Worm (Caenorhabditis elegans) whole organism, L1 larva: ENCODE results near the gene eelo-1.

Experiments used
- C34B4.2 ChIP-seq: sonication (generic microtip); optimal IDR thresholded peaks from 2 replicates; lab custom pipeline; 2017; ENCODE audit warnings: mild to moderate bottlenecking, missing genetic modification characterization, missing compliant biosample characterization
- ceh-82 ChIP-seq, 3 experiments: fragments of 150-350 bp in 1 of 3; sonication (generic microtip) in 2 of 3; optimal IDR thresholded peaks; 2 replicates each; lab custom pipeline; 2014 to 2017; ENCODE audit warnings: missing biosample characterization in 3 of 3, missing genetic modification characterization in 3 of 3
- ceh-88 ChIP-seq: fragments of 200-800 bp; sonication (Bioruptor generic); IDR thresholded peaks from 2 replicates; pipeline ENCODE4 v1.3.6; 2022; ENCODE audit warnings: missing genetic modification characterization, missing compliant biosample characterization
- ceh-90 ChIP-seq: sonication (generic microtip); optimal IDR thresholded peaks from 2 replicates; lab custom pipeline; 2016; ENCODE audit warnings: missing genetic modification characterization, missing compliant biosample characterization
- ces-1 ChIP-seq: fragments of 150-350 bp; optimal IDR thresholded peaks from 2 replicates; lab custom pipeline; 2014; ENCODE audit warnings: missing biosample characterization, missing genetic modification reagents, missing genetic modification characterization
- egl-13 ChIP-seq: sonication (generic microtip); optimal IDR thresholded peaks from 2 replicates; lab custom pipeline; 2016; ENCODE audit warnings: missing genotype, missing genetic modification reagents, missing genetic modification characterization, missing compliant biosample characterization
- elt-2 ChIP-seq: sonication (generic microtip); optimal IDR thresholded peaks from 2 replicates; lab custom pipeline; 2016; ENCODE audit warnings: missing genetic modification characterization, mild to moderate bottlenecking, inconsistent platforms, missing compliant biosample characterization, missing genetic modification reagents
- elt-3 ChIP-seq, 6 experiments: fragments of 150-350 bp in 1 of 6; sonication (generic microtip); optimal IDR thresholded peaks; 2 replicates each; lab custom pipeline; 2017 to 2018; ENCODE audit warnings: missing biosample characterization in 6 of 6, missing genetic modification characterization in 6 of 6, inconsistent platforms in 1 of 6
- ets-5 ChIP-seq: fragments of 200-800 bp; sonication (Bioruptor generic); IDR thresholded peaks from 2 replicates; pipeline ENCODE4 v1.3.6; 2022; ENCODE audit warnings: missing genetic modification characterization, missing compliant biosample characterization
- fkh-8 ChIP-seq: sonication (generic microtip); optimal IDR thresholded peaks from 2 replicates; lab custom pipeline; 2016; ENCODE audit warnings: mild to moderate bottlenecking, missing genetic modification characterization, missing compliant biosample characterization
- fos-1 ChIP-seq: fragments of 150-350 bp; optimal IDR thresholded peaks from 2 replicates; lab custom pipeline; 2014; ENCODE audit warnings: missing biosample characterization, missing genetic modification characterization
- irx-1 ChIP-seq: sonication (generic microtip); optimal IDR thresholded peaks from 2 replicates; lab custom pipeline; 2016; ENCODE audit warnings: missing genetic modification characterization, missing compliant biosample characterization
- jun-1 ChIP-seq: fragments of 150-350 bp; optimal IDR thresholded peaks from 2 replicates; lab custom pipeline; 2014; ENCODE audit warnings: missing biosample characterization, missing genetic modification reagents, missing genetic modification characterization
- lin-35 ChIP-seq, 2 experiments: fragments of 150-350 bp; optimal IDR thresholded peaks; 2 replicates each; lab custom pipeline; 2014; ENCODE audit warnings: missing biosample characterization in 2 of 2, missing genetic modification characterization in 2 of 2, missing genetic modification reagents in 2 of 2
- lin-39 ChIP-seq: fragments of 150-350 bp; optimal IDR thresholded peaks from 2 replicates; lab custom pipeline; 2014; ENCODE audit warnings: missing biosample characterization, missing genetic modification reagents, missing genetic modification characterization
- lir-3 ChIP-seq: sonication (generic microtip); optimal IDR thresholded peaks from 2 replicates; lab custom pipeline; 2016; ENCODE audit warnings: mild to moderate bottlenecking, missing genetic modification characterization, moderate library complexity, missing compliant biosample characterization; ENCODE audit not compliant: poor library complexity
- lsy-2 ChIP-seq, 2 experiments: fragments of 150-350 bp; optimal IDR thresholded peaks; 2 replicates each; lab custom pipeline; 2014; ENCODE audit warnings: missing biosample characterization in 2 of 2, missing genetic modification characterization in 2 of 2
- mep-1 ChIP-seq: fragments of 150-350 bp; optimal IDR thresholded peaks from 2 replicates; lab custom pipeline; 2014; ENCODE audit warnings: missing biosample characterization, missing genetic modification characterization
- nhr-12 ChIP-seq: sonication (generic microtip); optimal IDR thresholded peaks from 2 replicates; lab custom pipeline; 2017; ENCODE audit warnings: missing biosample characterization, missing genetic modification characterization
- nhr-19 ChIP-seq: fragments of 200-800 bp; sonication (Bioruptor generic); conservative IDR thresholded peaks from 2 replicates; pipeline ENCODE4 v1.3.6; 2022; ENCODE audit warnings: missing genetic modification characterization, missing compliant biosample characterization
- nhr-28 ChIP-seq: fragments of 150-350 bp; optimal IDR thresholded peaks from 2 replicates; lab custom pipeline; 2014; ENCODE audit warnings: missing biosample characterization, missing genetic modification characterization
- nhr-47 ChIP-seq: sonication (generic microtip); optimal IDR thresholded peaks from 2 replicates; lab custom pipeline; 2016; ENCODE audit warnings: mild to moderate bottlenecking, missing genetic modification characterization, moderate library complexity, missing compliant biosample characterization
- nhr-71 ChIP-seq: sonication (generic microtip); optimal IDR thresholded peaks from 2 replicates; lab custom pipeline; 2016; ENCODE audit warnings: mild to moderate bottlenecking, missing genetic modification characterization, moderate library complexity, missing compliant biosample characterization
- nhr-76 ChIP-seq: sonication (generic microtip); optimal IDR thresholded peaks from 2 replicates; lab custom pipeline; 2017; ENCODE audit warnings: missing biosample characterization, missing genetic modification characterization
- nhr-85 ChIP-seq: sonication (generic microtip); peaks from one replicate; lab custom pipeline; 2016; ENCODE audit warnings: missing genetic modification characterization, inconsistent platforms, missing compliant biosample characterization
- nhr-90 ChIP-seq: sonication (generic microtip); optimal IDR thresholded peaks from 2 replicates; lab custom pipeline; 2016; ENCODE audit warnings: mild to moderate bottlenecking, missing genetic modification characterization, missing compliant biosample characterization; ENCODE audit not compliant: poor library complexity
- pag-3 ChIP-seq: sonication (generic microtip); optimal IDR thresholded peaks from 2 replicates; lab custom pipeline; 2017; ENCODE audit warnings: missing genetic modification characterization, mild to moderate bottlenecking, missing compliant biosample characterization, antibody characterized with exemption, borderline replicate concordance; ENCODE audit not compliant: insufficient read depth
- pax-3 ChIP-seq: fragments of 200-800 bp; sonication (Bioruptor generic); optimal IDR thresholded peaks from 2 replicates; lab custom pipeline; 2018; ENCODE audit warnings: mild to moderate bottlenecking, missing genetic modification characterization, moderate library complexity, missing compliant biosample characterization
- rnt-1 ChIP-seq: sonication (generic microtip); optimal IDR thresholded peaks from 2 replicates; lab custom pipeline; 2016; ENCODE audit warnings: mild to moderate bottlenecking, missing genetic modification characterization, moderate library complexity, missing compliant biosample characterization
- snpc-4 ChIP-seq: fragments of 150-350 bp; optimal IDR thresholded peaks from 2 replicates; lab custom pipeline; 2014; ENCODE audit warnings: missing biosample characterization, missing genetic modification characterization
- snu-23 ChIP-seq: sonication (generic microtip); optimal IDR thresholded peaks from 2 replicates; lab custom pipeline; 2016; ENCODE audit warnings: missing genetic modification characterization, missing compliant biosample characterization
- sup-37 ChIP-seq: fragments of 200-800 bp; sonication (Bioruptor generic); optimal IDR thresholded peaks from 2 replicates; lab custom pipeline; 2018; ENCODE audit warnings: mild to moderate bottlenecking, missing genetic modification characterization, missing compliant biosample characterization
- swsn-7 ChIP-seq: sonication (generic microtip); optimal IDR thresholded peaks from 2 replicates; lab custom pipeline; 2016; ENCODE audit warnings: missing genetic modification characterization, missing compliant biosample characterization
- tlp-1 ChIP-seq: fragments of 150-350 bp; optimal IDR thresholded peaks from 2 replicates; lab custom pipeline; 2014; ENCODE audit warnings: missing biosample characterization, missing genetic modification characterization
- zag-1 ChIP-seq: fragments of 150-350 bp; optimal IDR thresholded peaks from 2 replicates; lab custom pipeline; 2014; ENCODE audit warnings: missing biosample characterization, missing genetic modification characterization
- ztf-11 ChIP-seq, 2 experiments: sonication (generic microtip); optimal IDR thresholded peaks; 2 replicates each; lab custom pipeline; 2016 to 2017; ENCODE audit warnings: missing genetic modification characterization in 2 of 2, missing biosample characterization in 1 of 2, missing compliant biosample characterization in 1 of 2
- ztf-4 ChIP-seq: fragments of 150-350 bp; optimal IDR thresholded peaks from 2 replicates; lab custom pipeline; 2014; ENCODE audit warnings: missing biosample characterization, missing genetic modification characterization

Gene eelo-1

DNA sequence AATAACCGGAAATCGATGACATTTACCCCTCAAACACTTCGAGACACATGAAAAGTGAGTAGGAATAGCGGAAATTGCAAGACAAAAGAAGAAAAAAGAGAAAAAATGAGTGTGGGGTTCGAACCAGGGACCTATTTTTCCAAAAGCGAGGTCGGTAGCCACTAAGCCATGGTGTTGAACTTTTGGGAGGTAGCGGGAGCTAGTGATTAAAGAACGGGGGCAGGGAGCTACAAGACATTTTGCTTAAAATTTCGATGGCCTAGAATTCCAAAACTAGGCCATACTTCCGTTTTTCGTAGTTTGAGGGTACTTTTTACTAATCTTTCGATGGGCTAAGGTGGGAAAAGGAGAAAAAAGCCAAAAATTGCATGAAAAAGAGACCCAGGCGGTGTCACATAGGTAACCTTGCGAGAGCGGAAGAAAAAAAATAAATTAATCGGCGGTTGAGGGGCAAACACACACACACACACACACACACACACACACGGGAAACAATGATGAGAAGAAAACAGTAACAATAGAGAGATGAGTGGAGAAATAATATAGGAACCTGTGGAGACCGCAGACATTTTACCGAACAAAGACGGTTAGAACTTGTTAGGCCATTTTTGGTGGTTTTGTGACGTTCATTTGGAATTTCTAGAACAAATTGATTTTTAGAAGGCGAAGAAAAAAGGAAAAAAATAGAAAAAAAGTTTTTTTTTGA, 43.3 kb upstream of the eelo-1 start (continued):
- TF ChIP-seq ceh-82 (tag; optimal IDR thresholded peaks at IDR 0.05; lab: Kevin White, UChicago) (no peak), ztf-11 (tag; optimal IDR thresholded peaks at IDR 0.05; lab: Kevin White, UChicago) (peak in 1 of 2 experiments; percentile 26), ces-1 (GFP tag; lab: Kevin White, UChicago) (no peak), fkh-8 (tag; lab: Kevin White, UChicago) (peak; percentile 55), jun-1 (tag; lab: Kevin White, UChicago) (no peak), zag-1 (no peak), egl-13 (tag; lab: Kevin White, UChicago) (no peak), nhr-12 (tag; lab: Kevin White, UChicago) (no peak), pag-3 (no peak), tlp-1 (tag; lab: Kevin White, UChicago) (no peak), snpc-4 (tag; lab: Kevin White, UChicago) (no peak), elt-2 (peak; percentile 34), irx-1 (tag; lab: Kevin White, UChicago) (peak; percentile 35), nhr-28 (tag; lab: Kevin White, UChicago) (no peak), C34B4.2 (tag; lab: Kevin White, UChicago) (no peak), nhr-85 (peak; percentile 81), elt-3 (tag; optimal IDR thresholded peaks at IDR 0.05; lab: Kevin White, UChicago) (peak in 1 of 6 experiments; percentile 70), lir-3 (tag; lab: Kevin White, UChicago) (peak; percentile 52), nhr-47 (peak; percentile 58), lin-39 (no peak), ets-5 (GFP tag; lab: Robert Waterston, UW) (no peak), sup-37 (no peak), snu-23 (peak; percentile 40), nhr-71 (tag; lab: Kevin White, UChicago) (peak; percentile 53), ztf-4 (tag; lab: Kevin White, UChicago) (no peak), ceh-90 (tag; lab: Kevin White, UChicago) (peak; percentile 54), nhr-90 (tag; lab: Kevin White, UChicago) (peak; percentile 43), rnt-1 (tag; lab: Kevin White, UChicago) (peak; percentile 66), swsn-7 (tag; lab: Kevin White, UChicago) (peak; percentile 1), nhr-19 (GFP tag; lab: Robert Waterston, UW) (peak; percentile 39), lsy-2 (tag; optimal IDR thresholded peaks at IDR 0.05; lab: Kevin White, UChicago) (peak in 1 of 2 experiments; percentile 2), fos-1 (tag; lab: Kevin White, UChicago) (no peak)
- TF ChIP-seq, all 84 proteins: peak for 24

ce11 chrIII:1600670-1601194, 42.4 kb upstream of the eelo-1 start, which contains the start of gene sms-3:
sms-3 (minus strand) TSS chrIII:1601144.
- TF ChIP-seq sup-37 (no peak), lin-39 (no peak), ces-1 (GFP tag; lab: Kevin White, UChicago) (no peak), lin-35 (GFP tag; optimal IDR thresholded peaks at IDR 0.05; lab: Kevin White, UChicago) (no peak), nhr-90 (tag; lab: Kevin White, UChicago) (peak; percentile 2), rnt-1 (tag; lab: Kevin White, UChicago) (peak; percentile 16), zag-1 (no peak), mep-1 (tag; lab: Kevin White, UChicago) (no peak), egl-13 (tag; lab: Kevin White, UChicago) (no peak), lir-3 (tag; lab: Kevin White, UChicago) (no peak), pax-3 (no peak), ceh-82 (tag; optimal IDR thresholded peaks at IDR 0.05; lab: Kevin White, UChicago) (peak in 1 of 3 experiments; percentile 3), nhr-76 (no peak), ceh-88 (GFP tag; lab: Robert Waterston, UW) (no peak), nhr-47 (peak; percentile 13), nhr-71 (tag; lab: Kevin White, UChicago) (peak; percentile 5)
